Fruit fly (Drosophila melanogaster): ENCODE data around the gene me31B.
A peak's percentile ranks its signal among the peaks of the same experiment; 100 is the strongest.

Gene me31B

dm6 chr2L:10263343-10263744 is 24.2 kb downstream of the me31B start, which contains the start of gene Rsf1:
TSS of gene Rsf1 (minus strand) at chr2L:10263554.
- TF ChIP-seq CG14655 (GFP tag; optimal IDR thresholded peaks at IDR 0.05): no peak
- peak; percentile 8 for TF ChIP-seq CG15710 (tag; optimal IDR thresholded peaks at IDR 0.05)
- no peak for TF ChIP-seq CG12605 (GFP tag; IDR thresholded peaks at IDR 0.05)
- no peak for TF ChIP-seq CG8159 (tag; optimal IDR thresholded peaks at IDR 0.05)

dm6 chr2L:10263830-10264634 is 24.9 kb downstream of the me31B start, which contains the start of gene REPTOR-BP:
TSS of gene REPTOR-BP (plus strand) at chr2L:10264125.
- no peak for TF ChIP-seq CG32121 (GFP tag; IDR thresholded peaks at IDR 0.05)
- peak; percentile 8 for TF ChIP-seq Snoo (tag; optimal IDR thresholded peaks at IDR 0.05)
- TF ChIP-seq gl (tag; optimal IDR thresholded peaks at IDR 0.05): no peak
- TF ChIP-seq Pif1B (GFP tag; optimal IDR thresholded peaks at IDR 0.05): no peak
- TF ChIP-seq CG10348 (GFP tag; IDR thresholded peaks at IDR 0.05): no peak

DNA sequence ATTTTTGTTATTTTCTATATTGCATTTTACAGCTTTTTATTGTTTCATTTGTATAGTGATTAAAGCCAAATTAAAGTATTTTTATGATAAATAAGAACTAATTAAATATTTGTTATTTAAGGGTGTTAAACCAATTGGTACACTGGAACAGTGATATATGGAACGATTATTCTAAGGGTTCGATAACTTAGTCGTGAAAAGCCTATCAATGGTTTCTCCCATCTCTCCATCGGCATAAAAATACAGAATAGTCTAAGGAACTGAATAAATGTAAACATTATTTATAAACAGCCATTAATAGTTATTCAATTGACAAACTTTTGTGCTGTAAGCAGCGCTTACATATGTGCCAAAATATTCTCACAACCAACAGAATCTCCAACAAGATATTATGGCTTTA is 26.0 kb downstream of the me31B start, which contains the start of gene Mob3:
Mob3 (plus strand) TSS at position 208 of the 400 bp plus-strand sequence.
- no peak for TF ChIP-seq CG14655 (GFP tag; optimal IDR thresholded peaks at IDR 0.05)
- TF ChIP-seq CG4496 (GFP tag; IDR thresholded peaks at IDR 0.05): no peak
- TF ChIP-seq gl (tag; optimal IDR thresholded peaks at IDR 0.05): no peak
- TF ChIP-seq D1 (tag; optimal IDR thresholded peaks at IDR 0.05): no peak
- TF ChIP-seq CG10348 (GFP tag; IDR thresholded peaks at IDR 0.05): no peak
- no peak for TF ChIP-seq CG8159 (tag; optimal IDR thresholded peaks at IDR 0.05)
- no peak for TF ChIP-seq Pif1B (GFP tag; optimal IDR thresholded peaks at IDR 0.05)
- TF ChIP-seq fd96Ca (GFP tag; IDR thresholded peaks at IDR 0.05): no peak
- TF ChIP-seq rn (GFP tag; IDR thresholded peaks at IDR 0.05): no peak
- no peak for TF ChIP-seq EcR (GFP tag; optimal IDR thresholded peaks at IDR 0.05)
- no peak for TF ChIP-seq CG15710 (tag; optimal IDR thresholded peaks at IDR 0.05)
- no peak for TF ChIP-seq CG9948 (tag; optimal IDR thresholded peaks at IDR 0.05)
- no peak for TF ChIP-seq Pif1A (GFP tag; optimal IDR thresholded peaks at IDR 0.05)
- no peak for TF ChIP-seq CG8301 (tag; optimal IDR thresholded peaks at IDR 0.05)
- TF ChIP-seq CG12605 (GFP tag; IDR thresholded peaks at IDR 0.05): no peak
- TF ChIP-seq CG17806 (tag; optimal IDR thresholded peaks at IDR 0.05): no peak
- TF ChIP-seq CG13204 (GFP tag; optimal IDR thresholded peaks at IDR 0.05): no peak
- no peak for TF ChIP-seq Snoo (tag; optimal IDR thresholded peaks at IDR 0.05)

DNA sequence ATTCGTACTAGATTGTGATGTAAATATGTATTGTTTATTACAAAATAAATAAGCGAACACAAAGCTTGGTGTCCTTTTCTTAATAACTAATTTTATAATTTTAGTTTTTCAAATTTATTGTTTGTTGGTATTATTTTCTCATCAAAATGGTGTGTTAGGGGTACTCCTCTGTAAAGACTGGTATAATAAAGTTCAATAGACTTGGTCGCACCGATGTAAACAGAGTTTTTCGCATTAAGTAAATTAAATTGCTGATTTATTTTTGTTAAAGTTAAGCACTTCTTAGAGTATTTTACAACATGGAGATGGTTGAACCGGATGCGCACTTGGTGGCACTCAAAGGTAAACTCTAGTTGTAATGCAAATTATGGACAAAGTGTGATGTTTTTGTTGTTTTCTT is 27.4 kb downstream of the me31B start, which contains the start of gene CG4953:
CG4953 (plus strand) TSS at position 193 of the 400 bp plus-strand sequence.
- TF ChIP-seq CG14655 (GFP tag; optimal IDR thresholded peaks at IDR 0.05) (no peak), CG4496 (GFP tag; IDR thresholded peaks at IDR 0.05) (no peak), Pif1B (GFP tag; optimal IDR thresholded peaks at IDR 0.05) (no peak), D1 (tag; optimal IDR thresholded peaks at IDR 0.05) (no peak), EcR (GFP tag; optimal IDR thresholded peaks at IDR 0.05) (no peak), gl (tag; optimal IDR thresholded peaks at IDR 0.05) (no peak), CG9948 (tag; optimal IDR thresholded peaks at IDR 0.05) (no peak), CG17806 (tag; optimal IDR thresholded peaks at IDR 0.05) (no peak), Pif1A (GFP tag; optimal IDR thresholded peaks at IDR 0.05) (no peak), Ets98B (GFP tag; IDR thresholded peaks at IDR 0.05) (no peak), CG34367 (tag; optimal IDR thresholded peaks at IDR 0.05) (no peak), CG32121 (GFP tag; IDR thresholded peaks at IDR 0.05) (no peak), CG8159 (tag; optimal IDR thresholded peaks at IDR 0.05) (no peak), CG12605 (GFP tag; IDR thresholded peaks at IDR 0.05) (no peak), rn (GFP tag; IDR thresholded peaks at IDR 0.05) (no peak), CG13204 (GFP tag; optimal IDR thresholded peaks at IDR 0.05) (no peak), CG10348 (GFP tag; IDR thresholded peaks at IDR 0.05) (no peak), CG8301 (tag; optimal IDR thresholded peaks at IDR 0.05) (no peak), fd96Ca (GFP tag; IDR thresholded peaks at IDR 0.05) (no peak)

dm6 chr2L:10268688-10269087 is 29.5 kb downstream of the me31B start, which contains the start of gene CG4957:
TSS of gene CG4957 (plus strand) at chr2L:10268872.
- TF ChIP-seq CG13204 (GFP tag; optimal IDR thresholded peaks at IDR 0.05) (no peak), Ets98B (GFP tag; IDR thresholded peaks at IDR 0.05) (no peak), CG34367 (tag; optimal IDR thresholded peaks at IDR 0.05) (no peak), CG8159 (tag; optimal IDR thresholded peaks at IDR 0.05) (no peak), CG8301 (tag; optimal IDR thresholded peaks at IDR 0.05) (no peak), rn (GFP tag; IDR thresholded peaks at IDR 0.05) (no peak), CG10348 (GFP tag; IDR thresholded peaks at IDR 0.05) (no peak), Snoo (tag; optimal IDR thresholded peaks at IDR 0.05) (no peak), gl (tag; optimal IDR thresholded peaks at IDR 0.05) (no peak), CG15710 (tag; optimal IDR thresholded peaks at IDR 0.05) (no peak), CG4496 (GFP tag; IDR thresholded peaks at IDR 0.05) (no peak), fd96Ca (GFP tag; IDR thresholded peaks at IDR 0.05) (no peak), D1 (tag; optimal IDR thresholded peaks at IDR 0.05) (no peak), EcR (GFP tag; optimal IDR thresholded peaks at IDR 0.05) (no peak), CG17806 (tag; optimal IDR thresholded peaks at IDR 0.05) (no peak), CG12605 (GFP tag; IDR thresholded peaks at IDR 0.05) (no peak), CG9948 (tag; optimal IDR thresholded peaks at IDR 0.05) (no peak), CG14655 (GFP tag; optimal IDR thresholded peaks at IDR 0.05) (no peak)

DNA sequence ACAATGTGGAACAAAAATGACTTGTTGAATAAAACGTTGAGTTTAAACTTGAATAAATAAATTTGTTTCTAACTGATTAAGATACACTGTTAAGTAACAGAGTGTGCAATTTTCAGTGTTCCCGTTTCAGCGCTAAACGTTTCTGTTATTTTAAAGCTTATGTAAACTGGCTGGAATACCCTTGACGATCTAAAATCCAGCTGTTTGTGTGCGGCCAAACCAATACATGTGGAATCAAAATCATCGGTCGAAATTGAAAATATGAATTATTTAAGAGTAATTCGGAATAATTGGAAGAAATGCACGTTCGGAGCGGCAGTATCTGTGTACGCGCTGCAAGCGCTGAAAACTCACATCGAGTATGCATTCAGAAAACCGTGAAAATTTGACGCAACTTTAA is 30.7 kb downstream of the me31B start, which contains the start of gene Mulk:
Mulk (plus strand) TSS at position 198 of the 400 bp plus-strand sequence.
- TF ChIP-seq CG14655 (GFP tag; optimal IDR thresholded peaks at IDR 0.05) (no peak), CG32121 (GFP tag; IDR thresholded peaks at IDR 0.05) (no peak), CG10348 (GFP tag; IDR thresholded peaks at IDR 0.05) (no peak), CG8159 (tag; optimal IDR thresholded peaks at IDR 0.05) (no peak), CG9948 (tag; optimal IDR thresholded peaks at IDR 0.05) (no peak), CG15710 (tag; optimal IDR thresholded peaks at IDR 0.05) (no peak), CG12605 (GFP tag; IDR thresholded peaks at IDR 0.05) (no peak), CG8301 (tag; optimal IDR thresholded peaks at IDR 0.05) (no peak), Ets98B (GFP tag; IDR thresholded peaks at IDR 0.05) (no peak), Snoo (tag; optimal IDR thresholded peaks at IDR 0.05) (no peak), rn (GFP tag; IDR thresholded peaks at IDR 0.05) (no peak), Pif1B (GFP tag; optimal IDR thresholded peaks at IDR 0.05) (no peak), Pif1A (GFP tag; optimal IDR thresholded peaks at IDR 0.05) (no peak), D1 (tag; optimal IDR thresholded peaks at IDR 0.05) (no peak), EcR (GFP tag; optimal IDR thresholded peaks at IDR 0.05) (no peak), CG34367 (tag; optimal IDR thresholded peaks at IDR 0.05) (no peak)

Data from whole organism, pupa.